Worm (Caenorhabditis elegans) whole organism, L4 larva: ENCODE results near the gene F52E1.2.

Experiments
- ama-1 ChIP-seq: fragments of 150-350 bp; optimal IDR thresholded peaks from 2 replicates; lab custom pipeline; 2014; ENCODE audit warnings: inconsistent platforms, mixed read lengths
- cey-2 ChIP-seq: sonication (generic microtip); optimal IDR thresholded peaks from 3 replicates; lab custom pipeline; 2017; ENCODE audit warnings: missing genetic modification characterization, mild to moderate bottlenecking, missing compliant biosample characterization, antibody characterized with exemption, borderline replicate concordance; ENCODE audit not compliant: insufficient read depth
- mes-2 ChIP-seq: sonication (generic microtip); optimal IDR thresholded peaks from 2 replicates; lab custom pipeline; 2016; ENCODE audit warnings: missing genotype, mild to moderate bottlenecking, missing genetic modification characterization, missing compliant biosample characterization; ENCODE audit not compliant: poor library complexity, severe bottlenecking
- nhr-76 ChIP-seq: fragments of 150-350 bp; optimal IDR thresholded peaks from 2 replicates; lab custom pipeline; 2014; ENCODE audit warnings: missing biosample characterization, missing genetic modification characterization
- snpc-1.2 ChIP-seq: fragments of 200-800 bp; sonication (Bioruptor generic); IDR thresholded peaks from 2 replicates; pipeline ENCODE4 v1.3.6; 2022; ENCODE audit warnings: missing genetic modification reagents, missing genetic modification characterization, missing compliant biosample characterization

ce11 chrV:8435292-8435691, 24.9 kb downstream of the F52E1.2 start:
- TF ChIP-seq snpc-1.2 (no peak), nhr-76 (tag; lab: Kevin White, UChicago) (no peak), mes-2 (tag; lab: Kevin White, UChicago) (no peak), cey-2 (tag; lab: Kevin White, UChicago) (no peak), ama-1 (lab: Kevin White, UChicago) (no peak)
